Fruit fly (Drosophila melanogaster) whole organism, embryonic: Measurements from ENCODE around the gene Mondo.
A peak's percentile ranks its signal among the peaks of the same experiment; 100 is the strongest.

Experiments used
- Blimp-1 ChIP-seq: fragments of 200-800 bp; sonication (Bioruptor generic); optimal IDR thresholded peaks from 3 replicates; lab custom pipeline; 2018; ENCODE audit warnings: missing biosample characterization, missing genetic modification characterization, mild to moderate bottlenecking, moderate library complexity, missing genetic modification reagents
- CG12071 ChIP-seq: fragments of 200-800 bp; sonication (Bioruptor generic); optimal IDR thresholded peaks from 3 replicates; lab custom pipeline; 2018; ENCODE audit warnings: missing biosample characterization, mild to moderate bottlenecking, missing genetic modification characterization
- CG12391 ChIP-seq: fragments of 200-800 bp; sonication (Bioruptor generic); optimal IDR thresholded peaks from 3 replicates; lab custom pipeline; 2018; ENCODE audit warnings: missing biosample characterization, mild to moderate bottlenecking, missing genetic modification characterization, moderate library complexity
- CG14441 ChIP-seq: fragments of 200-800 bp; sonication (Bioruptor generic); IDR thresholded peaks from 2 replicates; pipeline ENCODE4 v1.3.6; 2022; ENCODE audit warnings: missing biosample characterization, missing genetic modification characterization
- CG15696 ChIP-seq: fragments of 200-800 bp; sonication (Bioruptor generic); optimal IDR thresholded peaks from 2 replicates; lab custom pipeline; 2019; ENCODE audit warnings: missing biosample characterization, mild to moderate bottlenecking, missing genetic modification characterization, moderate library complexity
- CG17829 ChIP-seq: fragments of 200-800 bp; optimal IDR thresholded peaks from 2 replicates; lab custom pipeline; 2019; ENCODE audit warnings: missing biosample characterization, mild to moderate bottlenecking, missing genetic modification characterization, moderate library complexity
- CG1832 ChIP-seq: fragments of 200-800 bp; sonication (Bioruptor generic); optimal IDR thresholded peaks from 2 replicates; lab custom pipeline; 2017; ENCODE audit warnings: missing biosample characterization, mild to moderate bottlenecking, missing genetic modification characterization, inconsistent platforms
- CG2129 ChIP-seq: fragments of 200-800 bp; sonication (Bioruptor generic); IDR thresholded peaks from 2 replicates; pipeline ENCODE4 v1.3.6; 2022; ENCODE audit warnings: missing biosample characterization, missing genetic modification characterization; ENCODE audit not compliant: partially characterized antibody
- CG30020 ChIP-seq: fragments of 200-800 bp; optimal IDR thresholded peaks from 2 replicates; lab custom pipeline; 2019; ENCODE audit warnings: missing biosample characterization, mild to moderate bottlenecking, missing genetic modification characterization, moderate library complexity
- CG3407 ChIP-seq: fragments of 200-800 bp; sonication (Bioruptor generic); optimal IDR thresholded peaks from 2 replicates; lab custom pipeline; 2018; ENCODE audit warnings: missing biosample characterization, mild to moderate bottlenecking, missing genetic modification characterization
- CG4617 ChIP-seq: fragments of 200-800 bp; sonication (Bioruptor generic); optimal IDR thresholded peaks from 3 replicates; lab custom pipeline; 2016; ENCODE audit warnings: missing biosample characterization, missing genetic modification characterization, borderline replicate concordance
- CG4854 ChIP-seq: fragments of 200-800 bp; sonication (Bioruptor generic); optimal IDR thresholded peaks from 2 replicates; lab custom pipeline; 2016; ENCODE audit warnings: missing biosample characterization, missing genetic modification characterization, inconsistent platforms
- CG7928 ChIP-seq: fragments of 200-800 bp; sonication (Bioruptor generic); optimal IDR thresholded peaks from 2 replicates; lab custom pipeline; 2017; ENCODE audit warnings: missing biosample characterization, mild to moderate bottlenecking, missing genetic modification characterization
- CG7987 ChIP-seq: fragments of 200-800 bp; sonication (Bioruptor generic); optimal IDR thresholded peaks from 2 replicates; lab custom pipeline; 2018; ENCODE audit warnings: missing biosample characterization, mild to moderate bottlenecking, missing genetic modification characterization, moderate library complexity
- CG8924 ChIP-seq: fragments of 200-800 bp; optimal IDR thresholded peaks from 3 replicates; lab custom pipeline; 2019; ENCODE audit warnings: missing biosample characterization, mild to moderate bottlenecking, missing genetic modification characterization, moderate library complexity
- CG9727 ChIP-seq: fragments of 200-800 bp; sonication (Bioruptor generic); optimal IDR thresholded peaks from 3 replicates; lab custom pipeline; 2017; ENCODE audit warnings: missing biosample characterization, mild to moderate bottlenecking, missing genetic modification characterization
- CG9797 ChIP-seq: fragments of 200-800 bp; sonication (Bioruptor generic); optimal IDR thresholded peaks from 3 replicates; lab custom pipeline; 2018; ENCODE audit warnings: missing biosample characterization, mild to moderate bottlenecking, missing genetic modification characterization
- CG9876 ChIP-seq: fragments of 200-800 bp; sonication (Bioruptor generic); optimal IDR thresholded peaks from 2 replicates; lab custom pipeline; 2016; ENCODE audit warnings: missing biosample characterization, missing genetic modification characterization
- E2f2 ChIP-seq: fragments of 200-800 bp; sonication (Bioruptor generic); IDR thresholded peaks from 2 replicates; pipeline ENCODE4 v1.3.6; 2022; ENCODE audit warnings: missing biosample characterization, missing genetic modification characterization
- Hmr ChIP-seq: fragments of 200-800 bp; sonication (Bioruptor generic); optimal IDR thresholded peaks from 3 replicates; lab custom pipeline; 2017; ENCODE audit warnings: mild to moderate bottlenecking, missing biosample characterization, missing genetic modification reagents, missing genetic modification characterization
- MBD-R2 ChIP-seq: fragments of 200-800 bp; sonication (Bioruptor generic); IDR thresholded peaks from 2 replicates; pipeline ENCODE4 v1.3.6; 2022; ENCODE audit warnings: missing biosample characterization, missing genetic modification characterization
- Nf-YC ChIP-seq: fragments of 200-800 bp; optimal IDR thresholded peaks from 3 replicates; lab custom pipeline; 2019; ENCODE audit warnings: missing biosample characterization, mild to moderate bottlenecking, missing genetic modification characterization, moderate library complexity
- Oli ChIP-seq: fragments of 200-800 bp; sonication (Bioruptor generic); optimal IDR thresholded peaks from 2 replicates; lab custom pipeline; 2018; ENCODE audit warnings: missing biosample characterization, mild to moderate bottlenecking, missing genetic modification characterization, moderate library complexity
- Opbp ChIP-seq: fragments of 200-800 bp; sonication (Bioruptor generic); IDR thresholded peaks from 3 replicates; pipeline ENCODE4 v1.3.6; 2022; ENCODE audit warnings: missing biosample characterization, missing genetic modification characterization; ENCODE audit not compliant: partially characterized antibody
- amos ChIP-seq: fragments of 200-800 bp; sonication (Bioruptor generic); IDR thresholded peaks from 2 replicates; pipeline ENCODE4 v1.3.6; 2022; ENCODE audit warnings: missing biosample characterization, missing genetic modification characterization; ENCODE audit not compliant: partially characterized antibody
- bcd ChIP-seq: fragments of 200-800 bp; sonication (Bioruptor generic); optimal IDR thresholded peaks from 2 replicates; lab custom pipeline; 2017; ENCODE audit warnings: missing biosample characterization, mild to moderate bottlenecking, missing genetic modification characterization
- cg ChIP-seq: fragments of 200-800 bp; sonication (Bioruptor generic); optimal IDR thresholded peaks from 3 replicates; lab custom pipeline; 2019; ENCODE audit warnings: missing biosample characterization, mild to moderate bottlenecking, missing genetic modification characterization, moderate library complexity
- crp ChIP-seq, 2 experiments: fragments of 200-800 bp; sonication (Bioruptor generic); optimal IDR thresholded peaks; 2 replicates in 1 of 2; 3 replicates in 1 of 2; lab custom pipeline; 2017; ENCODE audit warnings: missing biosample characterization in 2 of 2, missing genetic modification characterization in 2 of 2, mild to moderate bottlenecking in 1 of 2, moderate library complexity in 1 of 2
- da ChIP-seq: fragments of 200-800 bp; sonication (Bioruptor generic); optimal IDR thresholded peaks from 2 replicates; lab custom pipeline; 2016; ENCODE audit warnings: missing biosample characterization, missing genetic modification characterization
- gcm2 ChIP-seq: fragments of 200-800 bp; sonication (Bioruptor generic); optimal IDR thresholded peaks from 2 replicates; lab custom pipeline; 2016; ENCODE audit warnings: missing biosample characterization, missing genetic modification characterization
- grau ChIP-seq: fragments of 200-800 bp; optimal IDR thresholded peaks from 3 replicates; lab custom pipeline; 2019; ENCODE audit warnings: missing biosample characterization, mild to moderate bottlenecking, missing genetic modification characterization, moderate library complexity
- ham ChIP-seq: fragments of 200-800 bp; sonication (Bioruptor generic); IDR thresholded peaks from 2 replicates; pipeline ENCODE4 v1.3.6; 2022; ENCODE audit warnings: missing biosample characterization, missing genetic modification characterization
- insv ChIP-seq, 2 experiments: fragments of 200-800 bp; sonication (Bioruptor generic); optimal IDR thresholded peaks; 3 replicates each; lab custom pipeline; 2016 to 2018; ENCODE audit warnings: missing biosample characterization in 2 of 2, missing genetic modification characterization in 2 of 2
- jumu ChIP-seq: fragments of 200-800 bp; sonication (Bioruptor generic); optimal IDR thresholded peaks from 3 replicates; lab custom pipeline; 2016; ENCODE audit warnings: missing biosample characterization, missing genetic modification characterization
- klu ChIP-seq: fragments of 200-800 bp; sonication (Bioruptor generic); IDR thresholded peaks from 2 replicates; pipeline ENCODE4 v1.3.6; 2022; ENCODE audit warnings: missing biosample characterization, missing genetic modification characterization
- lmd ChIP-seq: fragments of 200-800 bp; sonication (Bioruptor generic); IDR thresholded peaks from 2 replicates; pipeline ENCODE4 v1.3.6; 2022; ENCODE audit warnings: missing biosample characterization, missing genetic modification characterization
- nerfin-1 ChIP-seq: fragments of 200-800 bp; sonication (Bioruptor generic); optimal IDR thresholded peaks from 3 replicates; lab custom pipeline; 2019; ENCODE audit warnings: missing biosample characterization, mild to moderate bottlenecking, missing genetic modification characterization, moderate library complexity
- pho ChIP-seq: fragments of 200-800 bp; sonication (Bioruptor generic); optimal IDR thresholded peaks from 2 replicates; lab custom pipeline; 2016; ENCODE audit warnings: missing biosample characterization, missing genetic modification characterization
- pita ChIP-seq: fragments of 200-800 bp; sonication (Bioruptor generic); optimal IDR thresholded peaks from 2 replicates; lab custom pipeline; 2017; ENCODE audit warnings: missing biosample characterization, mild to moderate bottlenecking, missing genetic modification characterization
- ranshi ChIP-seq: fragments of 200-800 bp; sonication (Bioruptor generic); IDR thresholded peaks from 2 replicates; pipeline ENCODE4 v1.3.6; 2022; ENCODE audit warnings: missing biosample characterization, missing genetic modification characterization
- sc ChIP-seq, 3 experiments: fragments of >200 bp in 2 of 3; fragments of 200-800 bp in 1 of 3; sonication (Bioruptor generic) in 1 of 3; optimal IDR thresholded peaks; 2 replicates in 2 of 3; 3 replicates in 1 of 3; lab custom pipeline; 2017; ENCODE audit warnings: mild to moderate bottlenecking in 1 of 3, missing biosample characterization in 1 of 3, missing genetic modification characterization in 1 of 3, missing genetic modification reagents in 1 of 3
- stwl ChIP-seq: fragments of 200-800 bp; sonication (Bioruptor generic); optimal IDR thresholded peaks from 3 replicates; lab custom pipeline; 2018; ENCODE audit warnings: missing biosample characterization, mild to moderate bottlenecking, missing genetic modification characterization, moderate library complexity
- tin ChIP-seq: fragments of 200-800 bp; sonication (Bioruptor generic); optimal IDR thresholded peaks from 3 replicates; lab custom pipeline; 2016; ENCODE audit warnings: missing biosample characterization, missing genetic modification characterization
- tll ChIP-seq, 2 experiments: fragments of 200-800 bp in 1 of 2; fragments of >200 bp in 1 of 2; sonication (Bioruptor generic) in 1 of 2; optimal IDR thresholded peaks; 2 replicates each; lab custom pipeline; 2017 to 2019; ENCODE audit warnings: missing biosample characterization in 2 of 2, missing genetic modification characterization in 2 of 2, mild to moderate bottlenecking in 1 of 2, moderate library complexity in 1 of 2
- twi ChIP-seq: fragments of 200-800 bp; optimal IDR thresholded peaks from 2 replicates; lab custom pipeline; 2019; ENCODE audit warnings: missing biosample characterization, mild to moderate bottlenecking, missing genetic modification characterization, moderate library complexity
- usp ChIP-seq: fragments of >200 bp; optimal IDR thresholded peaks from 2 replicates; lab custom pipeline; 2017; ENCODE audit warnings: missing biosample characterization, missing genetic modification characterization
- wek ChIP-seq: fragments of 200-800 bp; sonication (Bioruptor generic); optimal IDR thresholded peaks from 3 replicates; lab custom pipeline; 2018; ENCODE audit warnings: missing biosample characterization, mild to moderate bottlenecking, missing genetic modification characterization, moderate library complexity

The Mondo gene

DNA sequence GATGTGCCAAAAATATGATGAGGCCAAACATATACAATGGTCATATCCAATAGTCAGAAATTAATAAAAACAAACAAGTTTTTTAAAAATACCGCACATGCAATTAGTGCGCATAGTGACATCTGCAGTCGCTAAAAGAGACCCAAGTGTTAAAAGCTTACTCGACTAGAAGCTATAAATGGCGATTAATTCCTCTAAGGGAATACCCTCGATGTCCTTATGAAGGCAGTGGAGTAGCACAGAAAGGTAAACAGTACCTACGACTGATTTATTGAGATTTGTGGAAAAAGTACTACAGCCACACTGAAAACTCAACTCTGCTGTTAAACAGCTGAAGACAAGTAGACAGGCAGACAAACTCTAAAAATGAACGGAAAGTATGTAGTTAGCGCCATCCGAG, 49.0 kb downstream of the Mondo start (continued):
- TF ChIP-seq CG9797 (GFP tag; lab: Kevin White, UChicago) (peak; percentile 74), tll (GFP tag; optimal IDR thresholded peaks at IDR 0.05; lab: Kevin White, UChicago) (no peak), CG7928 (GFP tag; lab: Kevin White, UChicago) (no peak), CG8924 (tag; lab: Kevin White, UChicago) (peak; percentile 7), grau (tag; lab: Kevin White, UChicago) (peak; percentile 33), Opbp (GFP tag; lab: Robert Waterston, UW) (no peak), CG12391 (tag; lab: Kevin White, UChicago) (peak; percentile 34), crp (GFP tag; optimal IDR thresholded peaks at IDR 0.05; lab: Kevin White, UChicago) (peak in 1 of 2 experiments; percentile 62), CG15696 (tag; lab: Kevin White, UChicago) (peak; percentile 28), CG4854 (GFP tag; lab: Kevin White, UChicago) (no peak), pho (GFP tag; lab: Kevin White, UChicago) (peak; percentile 19), sc (optimal IDR thresholded peaks at IDR 0.05; lab: Kevin White, UChicago) (no peak), sc (GFP tag; optimal IDR thresholded peaks at IDR 0.05; lab: Kevin White, UChicago) (no peak)

- TF ChIP-seq CG2129 (GFP tag; lab: Robert Waterston, UW): no peak
- TF ChIP-seq pita (GFP tag; lab: Kevin White, UChicago): no peak
- no peak for TF ChIP-seq Blimp-1 (GFP tag; lab: Kevin White, UChicago)
- TF ChIP-seq CG9876 (GFP tag; lab: Kevin White, UChicago): no peak
- no peak for TF ChIP-seq da
- no peak for TF ChIP-seq usp
- TF ChIP-seq CG30020: no peak
Observed at dm6 chr2L:21259008-21259407, 50.8 kb downstream of the Mondo start.

dm6 chr2L:21251750-21252149, 58.1 kb downstream of the Mondo start:
- TF ChIP-seq cg (peak; percentile 48), CG17829 (tag; lab: Kevin White, UChicago) (no peak), jumu (GFP tag; lab: Kevin White, UChicago) (no peak), MBD-R2 (GFP tag; lab: Robert Waterston, UW) (0 out of 2 replicates have a peak, but pooled peaks have one; percentile 16), bcd (no peak), CG14441 (GFP tag; lab: Robert Waterston, UW) (peak; percentile 23; the same call in 1 of the 2 replicates), ranshi (no peak), stwl (peak; percentile 19), nerfin-1 (tag; lab: Kevin White, UChicago) (no peak), Hmr (GFP tag; lab: Kevin White, UChicago) (no peak), CG7987 (GFP tag; lab: Kevin White, UChicago) (peak; percentile 27), E2f2 (GFP tag; lab: Robert Waterston, UW) (peak; percentile 22; the same call in 1 of the 2 replicates), CG3407 (GFP tag; lab: Kevin White, UChicago) (no peak), amos (no peak), CG4617 (GFP tag; lab: Kevin White, UChicago) (no peak), CG12071 (GFP tag; lab: Kevin White, UChicago) (no peak), Oli (no peak), ham (GFP tag; lab: Robert Waterston, UW) (no peak), lmd (no peak), CG1832 (GFP tag; lab: Kevin White, UChicago) (peak; percentile 65), twi (tag; lab: Kevin White, UChicago) (peak; percentile 29), insv (GFP tag; optimal IDR thresholded peaks at IDR 0.05; lab: Kevin White, UChicago) (no peak), klu (GFP tag; lab: Robert Waterston, UW) (no peak), tin (no peak), gcm2 (GFP tag; lab: Kevin White, UChicago) (no peak), Nf-YC (peak; percentile 38), CG9727 (GFP tag; lab: Kevin White, UChicago) (no peak), wek (GFP tag; lab: Kevin White, UChicago) (no peak)
